Fruit fly (Drosophila melanogaster): ENCODE data around the gene CG5111.

The CG5111 gene

DNA sequence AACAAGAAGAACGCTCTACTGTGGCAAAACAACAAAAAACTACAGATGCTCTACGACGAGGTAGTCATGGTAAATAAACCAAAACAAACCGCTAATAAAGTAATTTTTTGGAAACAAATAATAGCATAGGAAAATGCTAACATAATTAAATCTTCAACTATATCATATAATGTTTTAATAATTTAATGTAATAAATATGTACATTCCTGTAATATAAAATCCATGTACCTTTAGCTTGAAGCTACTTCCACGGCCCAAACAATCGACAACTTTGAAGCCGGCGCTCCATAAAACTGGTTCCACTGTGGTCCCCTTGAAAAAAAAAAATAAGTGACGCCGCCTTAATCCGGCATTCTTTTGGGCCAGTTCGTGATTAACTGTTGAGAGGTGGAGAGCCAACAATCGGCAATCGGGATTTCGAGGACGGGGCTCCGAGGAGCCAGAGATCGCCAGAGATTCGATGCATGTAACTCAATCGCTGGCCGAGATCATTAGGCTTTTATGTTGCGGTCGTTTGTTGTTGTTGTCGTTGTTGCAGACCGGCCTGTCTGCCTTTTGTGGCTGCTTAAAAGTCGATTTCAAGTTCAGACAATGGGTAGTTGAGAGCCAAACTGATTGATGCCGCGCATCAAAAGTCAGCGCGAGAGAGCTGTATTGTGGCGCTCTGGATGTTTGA, 43.3 kb upstream of the CG5111 start (continued):
- TF ChIP-seq achi (GFP tag; optimal IDR thresholded peaks at IDR 0.05) (peak; percentile 91), CG6792 (GFP tag; optimal IDR thresholded peaks at IDR 0.05) (peak; percentile 91), Ets21C (GFP tag; optimal IDR thresholded peaks at IDR 0.05) (peak; percentile 71), dac (GFP tag; optimal IDR thresholded peaks at IDR 0.05) (peak; percentile 17), CG3919 (GFP tag; optimal IDR thresholded peaks at IDR 0.05) (peak; percentile 92), Eip78C (GFP tag) (peak; percentile 97), Gug (GFP tag; IDR thresholded peaks at IDR 0.05) (peak; percentile 77), CG1621 (tag; optimal IDR thresholded peaks at IDR 0.05) (peak; percentile 80), CG7368 (GFP tag; optimal IDR thresholded peaks at IDR 0.05) (peak; percentile 88), Hr38 (GFP tag; optimal IDR thresholded peaks at IDR 0.05) (no peak), CG6854 (GFP tag; optimal IDR thresholded peaks at IDR 0.05) (peak; percentile 69), CG11762 (GFP tag; optimal IDR thresholded peaks at IDR 0.05; ENCODE audit: insufficient read depth) (peak; percentile 85), CG8319 (GFP tag; optimal IDR thresholded peaks at IDR 0.05) (peak; percentile 86), CG10669 (GFP tag; optimal IDR thresholded peaks at IDR 0.05) (peak; percentile 92), topi (GFP tag; optimal IDR thresholded peaks at IDR 0.05) (peak; percentile 87), CG6276 (GFP tag; optimal IDR thresholded peaks at IDR 0.05) (peak; percentile 74), OdsH (GFP tag; optimal IDR thresholded peaks at IDR 0.05) (peak; percentile 92), cyc (GFP tag; optimal IDR thresholded peaks at IDR 0.05) (peak; percentile 76), Blimp-1 (GFP tag; optimal IDR thresholded peaks at IDR 0.05) (peak; percentile 76), CG11294 (GFP tag; IDR thresholded peaks at IDR 0.05) (peak; percentile 75), Met (GFP tag; optimal IDR thresholded peaks at IDR 0.05) (peak; percentile 88), CG9139 (GFP tag; optimal IDR thresholded peaks at IDR 0.05) (peak; percentile 92), eg (GFP tag; IDR thresholded peaks at IDR 0.05) (peak; percentile 88), Ets96B (tag; optimal IDR thresholded peaks at IDR 0.05) (peak; percentile 94), fd85E (GFP tag; optimal IDR thresholded peaks at IDR 0.05) (peak; percentile 60), Eip93F (GFP tag; optimal IDR thresholded peaks at IDR 0.05) (peak; percentile 82)

DNA sequence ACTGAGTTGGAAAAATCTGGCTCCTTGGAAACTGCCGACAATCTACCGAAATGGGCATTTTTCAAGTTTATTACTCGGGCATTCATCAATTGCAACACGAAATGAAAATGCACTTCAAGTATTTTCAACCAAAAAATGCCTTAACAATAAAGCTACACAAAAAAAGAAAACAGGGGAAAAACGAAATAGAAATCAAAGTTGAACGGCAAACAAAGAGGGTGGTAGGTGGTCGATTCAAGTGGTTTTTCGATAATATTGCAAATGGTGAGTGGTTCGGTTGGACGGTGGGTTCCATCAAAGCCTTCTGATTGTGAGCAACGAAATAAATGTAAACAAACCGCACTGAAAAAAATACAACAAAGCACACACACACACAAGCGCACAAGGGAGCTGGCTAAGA, 39.9 kb upstream of the CG5111 start:
- no peak for TF ChIP-seq Lpt (GFP tag; optimal IDR thresholded peaks at IDR 0.05)
- no peak for TF ChIP-seq CG6854 (GFP tag; optimal IDR thresholded peaks at IDR 0.05)
- no peak for TF ChIP-seq Ets96B (tag; optimal IDR thresholded peaks at IDR 0.05)
- no peak for TF ChIP-seq spab (GFP tag; optimal IDR thresholded peaks at IDR 0.05)
- TF ChIP-seq vri (GFP tag; optimal IDR thresholded peaks at IDR 0.05): peak; percentile 28
- TF ChIP-seq CG11762 (GFP tag; optimal IDR thresholded peaks at IDR 0.05; ENCODE audit: insufficient read depth): no peak

DNA sequence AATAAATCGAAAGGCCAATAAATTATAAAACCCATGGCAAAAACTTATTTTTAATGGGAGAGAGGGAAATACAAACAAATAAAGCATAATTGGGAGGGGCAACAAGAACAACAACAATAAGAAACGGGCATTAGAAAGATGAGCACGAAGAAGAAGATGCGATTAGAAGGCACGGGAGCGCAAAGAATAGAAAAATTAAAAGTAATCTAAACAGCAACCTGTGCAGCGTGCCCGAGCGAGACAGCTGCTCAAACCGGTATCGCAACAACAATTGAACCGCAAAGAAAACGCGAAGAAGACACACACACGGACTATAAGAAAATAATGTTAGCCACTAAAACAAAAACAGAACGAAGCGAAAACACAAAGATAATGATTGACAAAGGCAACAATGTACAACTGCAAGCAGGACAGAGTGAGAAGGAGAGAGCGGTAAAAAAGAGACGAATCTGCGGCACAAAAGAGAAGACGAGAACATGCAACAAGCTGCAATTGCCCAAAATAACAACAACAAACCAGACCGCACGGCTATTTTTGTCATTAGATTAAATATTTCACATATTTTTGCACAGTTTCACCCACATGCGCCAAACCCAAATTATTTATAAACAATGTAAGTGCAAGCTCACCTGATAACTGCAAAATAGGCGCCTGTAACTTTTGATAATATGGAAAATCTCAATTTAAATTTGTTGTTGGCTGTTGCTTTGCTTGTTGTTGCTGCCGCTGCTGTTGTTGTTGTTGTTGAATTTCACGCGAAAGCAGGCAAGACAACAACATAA, 34.0 kb upstream of the CG5111 start:
- peak in 1 of 2 experiments; percentile 14 for TF ChIP-seq ss (GFP tag; optimal IDR thresholded peaks at IDR 0.05)
- no peak for TF ChIP-seq dac (GFP tag; optimal IDR thresholded peaks at IDR 0.05)
- TF ChIP-seq Eip78C (GFP tag): peak; percentile 52
- TF ChIP-seq CG15336 (GFP tag; IDR thresholded peaks at IDR 0.05): 0 out of 2 replicates have a peak, but pooled peaks have one; percentile 9
- TF ChIP-seq Sox102F (GFP tag; optimal IDR thresholded peaks at IDR 0.05): no peak
- TF ChIP-seq Hr38 (GFP tag; optimal IDR thresholded peaks at IDR 0.05): no peak
- TF ChIP-seq Sox14 (GFP tag; optimal IDR thresholded peaks at IDR 0.05): peak; percentile 30
- no peak for TF ChIP-seq CG4318 (GFP tag; optimal IDR thresholded peaks at IDR 0.05)
- TF ChIP-seq dsx (GFP tag; optimal IDR thresholded peaks at IDR 0.05; ENCODE audit: poor library complexity, severe bottlenecking): peak; percentile 94
- peak; percentile 42; the same call in 1 of the 3 replicates for TF ChIP-seq CG6163 (GFP tag; IDR thresholded peaks at IDR 0.05)
- TF ChIP-seq CG3919 (GFP tag; optimal IDR thresholded peaks at IDR 0.05): no peak

All from whole organism, prepupa.